Fruit fly (Drosophila melanogaster) whole organism, embryonic: ENCODE measurements around the gene CG9270.

ENCODE experiments used
- Blimp-1 ChIP-seq: fragments of 200-800 bp; sonication (Bioruptor generic); optimal IDR thresholded peaks from 3 replicates; lab custom pipeline; 2018; ENCODE audit warnings: missing biosample characterization, missing genetic modification characterization, mild to moderate bottlenecking, moderate library complexity, missing genetic modification reagents
- CG10267 ChIP-seq: fragments of 200-800 bp; sonication (Bioruptor generic); optimal IDR thresholded peaks from 2 replicates; lab custom pipeline; 2018; ENCODE audit warnings: missing biosample characterization, mild to moderate bottlenecking, missing genetic modification characterization, moderate library complexity
- CG10979 ChIP-seq: fragments of 200-800 bp; sonication (Bioruptor generic); optimal IDR thresholded peaks from 2 replicates; lab custom pipeline; 2018; ENCODE audit warnings: missing biosample characterization, mild to moderate bottlenecking, missing genetic modification characterization, moderate library complexity
- CG11504 ChIP-seq: fragments of 200-800 bp; sonication (Bioruptor generic); optimal IDR thresholded peaks from 3 replicates; lab custom pipeline; 2019; ENCODE audit warnings: missing biosample characterization, mild to moderate bottlenecking, missing genetic modification characterization, moderate library complexity
- CG11560 ChIP-seq: fragments of 200-800 bp; sonication (Bioruptor generic); IDR thresholded peaks from 3 replicates; pipeline ENCODE4 v1.3.6; 2022; ENCODE audit warnings: missing biosample characterization, missing genetic modification characterization
- CG13123 ChIP-seq: fragments of 200-800 bp; sonication (Bioruptor generic); optimal IDR thresholded peaks from 2 replicates; lab custom pipeline; 2016; ENCODE audit warnings: missing biosample characterization, missing genetic modification characterization
- CG14710 ChIP-seq: fragments of 200-800 bp; sonication (Bioruptor generic); optimal IDR thresholded peaks from 3 replicates; lab custom pipeline; 2019; ENCODE audit warnings: missing biosample characterization, mild to moderate bottlenecking, missing genetic modification characterization, moderate library complexity
- CG15601 ChIP-seq: fragments of 200-800 bp; sonication (Bioruptor generic); optimal IDR thresholded peaks from 3 replicates; lab custom pipeline; 2019; ENCODE audit warnings: missing biosample characterization, mild to moderate bottlenecking, missing genetic modification characterization, moderate library complexity
- CG17361 ChIP-seq: fragments of 200-800 bp; sonication (Bioruptor generic); IDR thresholded peaks from 3 replicates; pipeline ENCODE4 v1.3.6; 2022; ENCODE audit warnings: missing biosample characterization, missing genetic modification characterization
- CG17829 ChIP-seq: fragments of 200-800 bp; optimal IDR thresholded peaks from 2 replicates; lab custom pipeline; 2019; ENCODE audit warnings: missing biosample characterization, mild to moderate bottlenecking, missing genetic modification characterization, moderate library complexity
- CG2199 ChIP-seq: fragments of 200-800 bp; sonication (Bioruptor generic); IDR thresholded peaks from 3 replicates; pipeline ENCODE4 v1.3.6; 2022; ENCODE audit warnings: missing biosample characterization, missing genetic modification characterization
- CG2678 ChIP-seq: fragments of 200-800 bp; sonication (Bioruptor generic); optimal IDR thresholded peaks from 3 replicates; lab custom pipeline; 2019; ENCODE audit warnings: missing biosample characterization, mild to moderate bottlenecking, missing genetic modification characterization, moderate library complexity
- CG31441 ChIP-seq: fragments of 200-800 bp; sonication (Bioruptor generic); IDR thresholded peaks from 2 replicates; pipeline ENCODE4 v1.3.6; 2022; ENCODE audit warnings: missing biosample characterization, missing genetic modification characterization
- CG4424 ChIP-seq: fragments of 200-800 bp; sonication (Bioruptor generic); optimal IDR thresholded peaks from 3 replicates; lab custom pipeline; 2016; ENCODE audit warnings: missing biosample characterization, missing genetic modification characterization
- CG4820 ChIP-seq: fragments of 200-800 bp; sonication (Bioruptor generic); optimal IDR thresholded peaks from 3 replicates; lab custom pipeline; 2016; ENCODE audit warnings: missing biosample characterization, missing genetic modification characterization
- CG7556 ChIP-seq: fragments of 200-800 bp; sonication (Bioruptor generic); optimal IDR thresholded peaks from 2 replicates; lab custom pipeline; 2017; ENCODE audit warnings: missing biosample characterization, mild to moderate bottlenecking, missing genetic modification characterization
- CG7839 ChIP-seq: fragments of 200-800 bp; sonication (Bioruptor generic); optimal IDR thresholded peaks from 3 replicates; lab custom pipeline; 2018; ENCODE audit warnings: missing biosample characterization, mild to moderate bottlenecking, missing genetic modification characterization, moderate library complexity
- CG9727 ChIP-seq: fragments of 200-800 bp; sonication (Bioruptor generic); optimal IDR thresholded peaks from 3 replicates; lab custom pipeline; 2017; ENCODE audit warnings: missing biosample characterization, mild to moderate bottlenecking, missing genetic modification characterization
- CoRest ChIP-seq: fragments of 200-800 bp; sonication (Bioruptor generic); optimal IDR thresholded peaks from 3 replicates; lab custom pipeline; 2018; ENCODE audit warnings: missing biosample characterization, mild to moderate bottlenecking, missing genetic modification characterization, moderate library complexity
- D19A ChIP-seq: fragments of 200-800 bp; optimal IDR thresholded peaks from 3 replicates; lab custom pipeline; 2019; ENCODE audit warnings: missing biosample characterization, mild to moderate bottlenecking, missing genetic modification characterization, moderate library complexity
- Ets65A ChIP-seq: fragments of 200-800 bp; sonication (Bioruptor generic); peaks from one replicate; lab custom pipeline; 2016; ENCODE audit warnings: missing biosample characterization, missing genetic modification characterization
- HLHmδ ChIP-seq: fragments of 200-800 bp; sonication (Bioruptor generic); optimal IDR thresholded peaks from 2 replicates; lab custom pipeline; 2018; ENCODE audit warnings: missing biosample characterization, mild to moderate bottlenecking, missing genetic modification characterization, moderate library complexity
- Hr3 ChIP-seq: fragments of 200-800 bp; sonication (Bioruptor generic); optimal IDR thresholded peaks from 3 replicates; lab custom pipeline; 2016; ENCODE audit warnings: missing biosample characterization, missing genetic modification characterization
- Pdp1 ChIP-seq, 2 experiments: fragments of 200-800 bp; sonication (Bioruptor generic); optimal IDR thresholded peaks; 3 replicates each; lab custom pipeline; 2016; ENCODE audit warnings: missing biosample characterization in 2 of 2, missing genetic modification characterization in 2 of 2, mild to moderate bottlenecking in 1 of 2, moderate library complexity in 1 of 2
- Sry-δ ChIP-seq: fragments of 200-800 bp; sonication (Bioruptor generic); optimal IDR thresholded peaks from 2 replicates; lab custom pipeline; 2016; ENCODE audit warnings: missing biosample characterization, missing genetic modification characterization
- Xbp1 ChIP-seq: fragments of 200-800 bp; sonication (Bioruptor generic); optimal IDR thresholded peaks from 3 replicates; lab custom pipeline; 2016; ENCODE audit warnings: missing biosample characterization, mild to moderate bottlenecking, missing genetic modification characterization
- Xrp1 ChIP-seq: fragments of 200-800 bp; sonication (Bioruptor generic); IDR thresholded peaks from 2 replicates; pipeline ENCODE4 v1.3.6; 2022; ENCODE audit warnings: missing biosample characterization, missing genetic modification characterization
- ab ChIP-seq: fragments of 200-800 bp; sonication (Bioruptor generic); optimal IDR thresholded peaks from 2 replicates; lab custom pipeline; 2016; ENCODE audit warnings: missing biosample characterization, missing genetic modification characterization
- az2 ChIP-seq: fragments of 200-800 bp; sonication (Bioruptor generic); optimal IDR thresholded peaks from 3 replicates; lab custom pipeline; 2016; ENCODE audit warnings: missing biosample characterization, missing genetic modification characterization
- chif ChIP-seq, 2 experiments: fragments of 200-800 bp; sonication (Bioruptor generic); optimal IDR thresholded peaks; 3 replicates each; lab custom pipeline; 2016; ENCODE audit warnings: missing biosample characterization in 2 of 2, missing genetic modification characterization in 2 of 2
- crc ChIP-seq: fragments of 200-800 bp; sonication (Bioruptor generic); optimal IDR thresholded peaks from 2 replicates; lab custom pipeline; 2016; ENCODE audit warnings: missing biosample characterization, missing genetic modification characterization
- croc ChIP-seq: fragments of 200-800 bp; sonication (Bioruptor generic); conservative IDR thresholded peaks from 3 replicates; pipeline ENCODE4 v1.3.6; 2022; ENCODE audit warnings: missing biosample characterization, missing genetic modification characterization
- danr ChIP-seq: fragments of 200-800 bp; sonication (Bioruptor generic); IDR thresholded peaks from 2 replicates; pipeline ENCODE4 v1.3.6; 2022; ENCODE audit warnings: missing biosample characterization, missing genetic modification characterization
- dmrt11E ChIP-seq: fragments of 200-800 bp; sonication (Bioruptor generic); optimal IDR thresholded peaks from 3 replicates; lab custom pipeline; 2018; ENCODE audit warnings: missing biosample characterization, mild to moderate bottlenecking, missing genetic modification characterization, moderate library complexity
- dmrt99B ChIP-seq: fragments of 200-800 bp; sonication (Bioruptor generic); optimal IDR thresholded peaks from 2 replicates; lab custom pipeline; 2018; ENCODE audit warnings: missing biosample characterization, mild to moderate bottlenecking, missing genetic modification characterization, moderate library complexity
- fd96Cb ChIP-seq: fragments of 200-800 bp; sonication (Bioruptor generic); optimal IDR thresholded peaks from 2 replicates; lab custom pipeline; 2018; ENCODE audit warnings: missing biosample characterization, mild to moderate bottlenecking, missing genetic modification characterization, moderate library complexity
- gsb-n ChIP-seq: fragments of 200-800 bp; sonication (Bioruptor generic); optimal IDR thresholded peaks from 3 replicates; lab custom pipeline; 2018; ENCODE audit warnings: missing biosample characterization, mild to moderate bottlenecking, missing genetic modification characterization
- gt ChIP-seq: fragments of 200-800 bp; sonication (Bioruptor generic); IDR thresholded peaks from 2 replicates; pipeline ENCODE4 v1.3.6; 2022; ENCODE audit warnings: missing biosample characterization, missing genetic modification characterization
- nmo ChIP-seq: fragments of 200-800 bp; sonication (Bioruptor generic); optimal IDR thresholded peaks from 2 replicates; lab custom pipeline; 2018; ENCODE audit warnings: missing biosample characterization, mild to moderate bottlenecking, missing genetic modification characterization, moderate library complexity
- phol ChIP-seq: fragments of 200-800 bp; sonication (Bioruptor generic); optimal IDR thresholded peaks from 3 replicates; lab custom pipeline; 2018; ENCODE audit warnings: missing biosample characterization, mild to moderate bottlenecking, missing genetic modification characterization, moderate library complexity
- sc ChIP-seq, 3 experiments: fragments of >200 bp in 2 of 3; fragments of 200-800 bp in 1 of 3; sonication (Bioruptor generic) in 1 of 3; optimal IDR thresholded peaks; 2 replicates in 2 of 3; 3 replicates in 1 of 3; lab custom pipeline; 2017; ENCODE audit warnings: mild to moderate bottlenecking in 1 of 3, missing biosample characterization in 1 of 3, missing genetic modification characterization in 1 of 3, missing genetic modification reagents in 1 of 3
- schlank ChIP-seq: fragments of 200-800 bp; sonication (Bioruptor generic); optimal IDR thresholded peaks from 2 replicates; lab custom pipeline; 2018; ENCODE audit warnings: missing biosample characterization, mild to moderate bottlenecking, missing genetic modification characterization
- sens ChIP-seq: fragments of 200-800 bp; sonication (Bioruptor generic); peaks from one replicate; lab custom pipeline; 2016; ENCODE audit warnings: missing biosample characterization, missing genetic modification characterization
- sug ChIP-seq: fragments of 200-800 bp; optimal IDR thresholded peaks from 2 replicates; lab custom pipeline; 2019; ENCODE audit warnings: missing biosample characterization, mild to moderate bottlenecking, missing genetic modification characterization, moderate library complexity
- zfh1 ChIP-seq: fragments of 200-800 bp; sonication (Bioruptor generic); IDR thresholded peaks from 3 replicates; pipeline ENCODE4 v1.3.6; 2022; ENCODE audit warnings: missing biosample characterization, missing genetic modification characterization

CG9270 gene

DNA sequence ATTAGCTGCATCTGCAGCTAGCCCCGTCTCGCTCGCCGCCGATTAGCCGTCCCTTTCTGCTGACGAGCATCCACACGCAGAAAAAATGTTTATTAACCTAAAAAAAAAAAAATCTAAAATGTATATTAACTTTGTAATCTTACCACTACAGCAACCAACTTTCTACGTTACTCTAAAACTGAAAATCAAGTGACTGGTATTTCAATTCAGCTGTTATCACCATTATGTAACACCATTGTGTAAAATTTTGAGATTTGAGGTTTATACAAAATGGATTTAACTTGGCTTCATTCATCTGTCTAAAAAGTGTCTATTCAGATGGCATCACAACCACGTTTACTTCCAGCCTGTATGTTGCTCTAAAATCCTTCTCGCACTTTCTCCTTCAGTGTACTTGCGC is 2.5 kb upstream of the CG9270 start (continued):
- TF ChIP-seq CG4424, result peak; percentile 26
- TF ChIP-seq sens, result peak; percentile 92
- peak; percentile 13 for TF ChIP-seq CoRest (tag; lab: Kevin White, UChicago)
- no peak for TF ChIP-seq Sry-δ
- no peak for TF ChIP-seq danr (GFP tag; lab: Robert Waterston, UW)
- TF ChIP-seq Xbp1 (GFP tag; lab: Kevin White, UChicago), result peak; percentile 20
- peak; percentile 69 for TF ChIP-seq CG10979 (tag; lab: Kevin White, UChicago)
- peak; percentile 24 for TF ChIP-seq Hr3 (GFP tag; lab: Kevin White, UChicago)
- peak; percentile 21 for TF ChIP-seq CG10267 (tag; lab: Kevin White, UChicago)
- TF ChIP-seq dmrt11E, result peak; percentile 32
- no peak for TF ChIP-seq CG13123 (GFP tag; lab: Kevin White, UChicago)
- TF ChIP-seq CG31441 (GFP tag; lab: Robert Waterston, UW), result peak; percentile 55
- peak in 1 of 2 experiments; percentile 2 for TF ChIP-seq chif (GFP tag; optimal IDR thresholded peaks at IDR 0.05; lab: Kevin White, UChicago)
- no peak; the same call in 2 of the 3 replicates for TF ChIP-seq zfh1
- peak; percentile 29 for TF ChIP-seq az2
- peak; percentile 13 for TF ChIP-seq CG4820 (GFP tag; lab: Kevin White, UChicago)
- TF ChIP-seq nmo (GFP tag; lab: Kevin White, UChicago), result peak; percentile 45
- peak; percentile 56 for TF ChIP-seq CG14710
- no peak for TF ChIP-seq sug (tag; lab: Kevin White, UChicago)
- 0 out of 3 replicates have a peak, but pooled peaks have one; percentile 15 for TF ChIP-seq CG2199
- TF ChIP-seq dmrt99B (tag; lab: Kevin White, UChicago), result peak; percentile 38
- peak; percentile 28 for TF ChIP-seq CG9727 (GFP tag; lab: Kevin White, UChicago)
- TF ChIP-seq schlank (tag; lab: Kevin White, UChicago), result no peak
- TF ChIP-seq CG7556 (GFP tag; lab: Kevin White, UChicago), result peak; percentile 26
- TF ChIP-seq ab (GFP tag; lab: Kevin White, UChicago), result no peak
- peak; percentile 7 for TF ChIP-seq D19A (tag; lab: Kevin White, UChicago)
- TF ChIP-seq sc (optimal IDR thresholded peaks at IDR 0.05; lab: Kevin White, UChicago), result no peak
- peak; percentile 30 for TF ChIP-seq sc (GFP tag; optimal IDR thresholded peaks at IDR 0.05; lab: Kevin White, UChicago)
- TF ChIP-seq Pdp1 (GFP tag; optimal IDR thresholded peaks at IDR 0.05; lab: Kevin White, UChicago), result peak in 1 of 2 experiments; percentile 87
- peak; percentile 2 for TF ChIP-seq CG15601 (tag; lab: Kevin White, UChicago)
- TF ChIP-seq CG17829 (tag; lab: Kevin White, UChicago), result peak; percentile 4
- 0 out of 3 replicates have a peak, but pooled peaks have one; percentile 21 for TF ChIP-seq croc (GFP tag; lab: Robert Waterston, UW)
- TF ChIP-seq gsb-n (tag; lab: Kevin White, UChicago), result peak; percentile 4
- peak; percentile 80 for TF ChIP-seq Ets65A (GFP tag; lab: Kevin White, UChicago)
- no peak for TF ChIP-seq CG11560 (tag; lab: Robert Waterston, UW)
- no peak for TF ChIP-seq gt (GFP tag; lab: Robert Waterston, UW)
- TF ChIP-seq fd96Cb, result peak; percentile 33
- TF ChIP-seq Xrp1 (GFP tag; lab: Robert Waterston, UW), result peak; percentile 24; the same call in 1 of the 2 replicates
- peak; percentile 44 for TF ChIP-seq phol
- TF ChIP-seq Blimp-1, result peak; percentile 40
- TF ChIP-seq HLHmδ, result no peak
- TF ChIP-seq CG2678 (tag; lab: Kevin White, UChicago), result peak; percentile 9
- TF ChIP-seq CG11504 (tag; lab: Kevin White, UChicago), result peak; percentile 4
- peak; percentile 68; the same call in 2 of the 3 replicates for TF ChIP-seq CG17361 (GFP tag; lab: Robert Waterston, UW)
- peak; percentile 4 for TF ChIP-seq CG7839
- TF ChIP-seq crc (GFP tag; lab: Kevin White, UChicago), result no peak
- TF ChIP-seq, all 482 proteins: peak for 51
